Fruit fly (Drosophila melanogaster): Measurements from ENCODE around the gene Cdep.

Cdep gene

dm6 chr3R:4989150-4990017 lies 79.0 kb downstream of the Cdep start (continued):
- TF ChIP-seq CG31224 (GFP tag; IDR thresholded peaks at IDR 0.05) (no peak), CkIIα-i1 (GFP tag; IDR thresholded peaks at IDR 0.05) (no peak), pum (GFP tag; optimal IDR thresholded peaks at IDR 0.05) (peak; percentile 32), YL-1 (GFP tag; optimal IDR thresholded peaks at IDR 0.05) (no peak), CG11093 (GFP tag; IDR thresholded peaks at IDR 0.05) (no peak), scrt (GFP tag; optimal IDR thresholded peaks at IDR 0.05) (no peak), danr (GFP tag; IDR thresholded peaks at IDR 0.05) (no peak), Rx (GFP tag; IDR thresholded peaks at IDR 0.05) (no peak), grau (tag; optimal IDR thresholded peaks at IDR 0.05) (peak; percentile 52), CG13775 (GFP tag; optimal IDR thresholded peaks at IDR 0.05) (peak; percentile 71), tll (GFP tag; optimal IDR thresholded peaks at IDR 0.05) (peak in 1 of 2 experiments; percentile 51), bab2 (GFP tag; optimal IDR thresholded peaks at IDR 0.05) (peak; percentile 36), esg (GFP tag; conservative IDR thresholded peaks at IDR 0.05) (no peak; the same call in 1 of the 2 replicates), CG33213 (GFP tag; optimal IDR thresholded peaks at IDR 0.05) (peak; percentile 24), Gug (GFP tag; IDR thresholded peaks at IDR 0.05) (no peak; the same call in 3 of the 4 replicates), C15 (GFP tag; IDR thresholded peaks at IDR 0.05) (no peak), tx (GFP tag; optimal IDR thresholded peaks at IDR 0.05) (no peak), psq (GFP tag; optimal IDR thresholded peaks at IDR 0.05) (no peak), knrl (GFP tag; IDR thresholded peaks at IDR 0.05; ENCODE audit: partially characterized antibody) (no peak), Mes4 (GFP tag; optimal IDR thresholded peaks at IDR 0.05) (peak; percentile 41), CG2678 (tag; optimal IDR thresholded peaks at IDR 0.05) (peak; percentile 63), Sox102F (GFP tag; optimal IDR thresholded peaks at IDR 0.05) (peak; percentile 32), CG15514 (GFP tag; optimal IDR thresholded peaks at IDR 0.05) (no peak), fd3F (GFP tag; optimal IDR thresholded peaks at IDR 0.05) (no peak), Spps (tag; optimal IDR thresholded peaks at IDR 0.05) (peak; percentile 40), CG10959 (GFP tag; IDR thresholded peaks at IDR 0.05) (peak; percentile 46), D19B (GFP tag; optimal IDR thresholded peaks at IDR 0.05) (no peak), abd-A (tag; optimal IDR thresholded peaks at IDR 0.05) (peak; percentile 13), CG6683 (GFP tag; optimal IDR thresholded peaks at IDR 0.05) (no peak), CG9876 (GFP tag; optimal IDR thresholded peaks at IDR 0.05) (peak; percentile 8), CG4282 (GFP tag; optimal IDR thresholded peaks at IDR 0.05) (no peak), cas (GFP tag; IDR thresholded peaks at IDR 0.05) (no peak), CG10147 (GFP tag; optimal IDR thresholded peaks at IDR 0.05) (no peak), CG7928 (GFP tag; optimal IDR thresholded peaks at IDR 0.05) (no peak), CG17186 (GFP tag; optimal IDR thresholded peaks at IDR 0.05) (peak; percentile 19), chif (GFP tag; optimal IDR thresholded peaks at IDR 0.05) (peak; percentile 62 to 71), ash1 (GFP tag; optimal IDR thresholded peaks at IDR 0.05) (no peak), HLH4C (GFP tag; IDR thresholded peaks at IDR 0.05; ENCODE audit: partially characterized antibody) (no peak), CG2120 (GFP tag; optimal IDR thresholded peaks at IDR 0.05) (no peak), Hand (GFP tag; optimal IDR thresholded peaks at IDR 0.05) (no peak), vvl (GFP tag; IDR thresholded peaks at IDR 0.05) (no peak), Fer3 (tag; optimal IDR thresholded peaks at IDR 0.05) (no peak), CG3163 (GFP tag; optimal IDR thresholded peaks at IDR 0.05) (peak; percentile 0), ab (GFP tag; optimal IDR thresholded peaks at IDR 0.05) (peak; percentile 23), vnd (GFP tag; IDR thresholded peaks at IDR 0.05; ENCODE audit: partially characterized antibody) (no peak), HmgZ (tag; optimal IDR thresholded peaks at IDR 0.05) (no peak), CG12219 (GFP tag; optimal IDR thresholded peaks at IDR 0.05) (no peak), Elba2 (GFP tag; optimal IDR thresholded peaks at IDR 0.05) (no peak), CG12299 (tag; optimal IDR thresholded peaks at IDR 0.05) (no peak)
